Worm (Caenorhabditis elegans) whole organism, L4 larva: Measurements from ENCODE around the gene C54D10.13.

Experiments used
- Y105C5A.15 ChIP-seq: fragments of 200-800 bp; sonication (Bioruptor generic); IDR thresholded peaks from 2 replicates; pipeline ENCODE4 v1.3.6; 2022; ENCODE audit warnings: missing genetic modification characterization, missing compliant biosample characterization
- ZK337.2 ChIP-seq: fragments of 200-800 bp; sonication (Bioruptor generic); IDR thresholded peaks from 2 replicates; pipeline ENCODE4 v1.3.6; 2022; ENCODE audit warnings: missing genetic modification reagents, missing genetic modification characterization, missing compliant biosample characterization
- ZK546.5 ChIP-seq, 2 experiments: sonication (generic microtip); optimal IDR thresholded peaks; 2 replicates each; lab custom pipeline; 2017; ENCODE audit warnings: missing biosample characterization in 2 of 2, missing genetic modification characterization in 2 of 2
- ceh-28 ChIP-seq: fragments of 150-350 bp; optimal IDR thresholded peaks from 2 replicates; lab custom pipeline; 2014; ENCODE audit warnings: missing biosample characterization, missing genetic modification reagents, missing genetic modification characterization
- ceh-32 ChIP-seq: sonication (generic microtip); optimal IDR thresholded peaks from 2 replicates; lab custom pipeline; 2016; ENCODE audit warnings: mild to moderate bottlenecking, missing genetic modification characterization, missing compliant biosample characterization; ENCODE audit not compliant: poor library complexity
- ceh-44 ChIP-seq: fragments of 200-800 bp; sonication (Bioruptor generic); IDR thresholded peaks from 2 replicates; pipeline ENCODE4 v1.3.6; 2022; ENCODE audit warnings: missing genetic modification reagents, missing genetic modification characterization, missing compliant biosample characterization
- cey-2 ChIP-seq: sonication (generic microtip); optimal IDR thresholded peaks from 3 replicates; lab custom pipeline; 2017; ENCODE audit warnings: missing genetic modification characterization, mild to moderate bottlenecking, missing compliant biosample characterization, antibody characterized with exemption, borderline replicate concordance; ENCODE audit not compliant: insufficient read depth
- daf-16 ChIP-seq, 3 experiments: sonication (generic microtip); optimal IDR thresholded peaks; 2 replicates each; lab custom pipeline; 2016 to 2017; ENCODE audit warnings: missing genetic modification characterization in 3 of 3, missing genetic modification reagents in 3 of 3, mild to moderate bottlenecking in 2 of 3, missing compliant biosample characterization in 2 of 3, missing biosample characterization in 1 of 3, moderate library complexity in 1 of 3
- daf-19 ChIP-seq: fragments of 200-800 bp; sonication (Bioruptor generic); conservative IDR thresholded peaks from 2 replicates; pipeline ENCODE4 v1.3.6; 2022; ENCODE audit warnings: missing genetic modification characterization, missing compliant biosample characterization
- daf-8 ChIP-seq: fragments of 200-800 bp; sonication (Bioruptor generic); IDR thresholded peaks from 2 replicates; pipeline ENCODE4 v1.3.6; 2022; ENCODE audit warnings: missing genetic modification characterization, missing compliant biosample characterization
- dmd-6 ChIP-seq: fragments of 200-800 bp; sonication (Bioruptor generic); IDR thresholded peaks from 2 replicates; pipeline ENCODE4 v1.3.6; 2022; ENCODE audit warnings: missing genetic modification reagents, missing genetic modification characterization, missing compliant biosample characterization
- dmd-8 ChIP-seq: fragments of 200-800 bp; sonication (Bioruptor generic); IDR thresholded peaks from 2 replicates; pipeline ENCODE4 v1.3.6; 2022; ENCODE audit warnings: missing genetic modification characterization, missing compliant biosample characterization
- dmd-9 ChIP-seq: fragments of 200-800 bp; sonication (Bioruptor generic); IDR thresholded peaks from 2 replicates; pipeline ENCODE4 v1.3.6; 2022; ENCODE audit warnings: missing genetic modification reagents, missing genetic modification characterization, missing compliant biosample characterization
- fos-1 ChIP-seq: fragments of 150-350 bp; optimal IDR thresholded peaks from 2 replicates; lab custom pipeline; 2014; ENCODE audit warnings: missing biosample characterization, missing genetic modification characterization
- gei-8 ChIP-seq: fragments of 200-800 bp; sonication (Bioruptor generic); optimal IDR thresholded peaks from 2 replicates; lab custom pipeline; 2018; ENCODE audit warnings: mild to moderate bottlenecking, missing genetic modification characterization, missing compliant biosample characterization
- hlh-11 ChIP-seq: fragments of 200-800 bp; sonication (Bioruptor generic); optimal IDR thresholded peaks from 2 replicates; lab custom pipeline; 2018; ENCODE audit warnings: mild to moderate bottlenecking, missing genetic modification characterization, missing compliant biosample characterization
- hmg-1.1 ChIP-seq: fragments of 200-800 bp; sonication (Bioruptor generic); IDR thresholded peaks from 2 replicates; pipeline ENCODE4 v1.3.6; 2022; ENCODE audit warnings: missing genetic modification reagents, missing genetic modification characterization, missing compliant biosample characterization
- lin-29 ChIP-seq: fragments of 200-800 bp; sonication (Bioruptor generic); IDR thresholded peaks from 2 replicates; pipeline ENCODE4 v1.3.6; 2022; ENCODE audit warnings: missing genetic modification reagents, missing genetic modification characterization, missing compliant biosample characterization
- lsy-2 ChIP-seq, 2 experiments: fragments of 150-350 bp in 1 of 2; sonication (generic microtip) in 1 of 2; optimal IDR thresholded peaks; 2 replicates each; lab custom pipeline; 2014 to 2017; ENCODE audit warnings: missing biosample characterization in 2 of 2, missing genetic modification characterization in 2 of 2
- mdl-1 ChIP-seq, 2 experiments: fragments of 150-350 bp in 1 of 2; sonication (generic microtip) in 1 of 2; optimal IDR thresholded peaks; 2 replicates each; lab custom pipeline; 2014 to 2017; ENCODE audit warnings: missing biosample characterization in 2 of 2, missing genetic modification characterization in 2 of 2
- mep-1 ChIP-seq: fragments of 150-350 bp; sonication (generic microtip); optimal IDR thresholded peaks from 3 replicates; lab custom pipeline; 2014; ENCODE audit warnings: missing biosample characterization, missing genetic modification characterization
- mxl-2 ChIP-seq: fragments of 200-800 bp; sonication (Bioruptor generic); conservative IDR thresholded peaks from 2 replicates; pipeline ENCODE4 v1.3.6; 2022; ENCODE audit warnings: missing genetic modification reagents, missing genetic modification characterization, missing compliant biosample characterization
- mxl-3 ChIP-seq: fragments of 200-800 bp; sonication (Bioruptor generic); optimal IDR thresholded peaks from 2 replicates; lab custom pipeline; 2018; ENCODE audit warnings: mild to moderate bottlenecking, missing genetic modification characterization, missing compliant biosample characterization
- nhr-102 ChIP-seq: sonication (generic microtip); optimal IDR thresholded peaks from 2 replicates; lab custom pipeline; 2016; ENCODE audit warnings: mild to moderate bottlenecking, missing genetic modification characterization, moderate library complexity, missing compliant biosample characterization
- nhr-25 ChIP-seq: sonication (generic microtip); optimal IDR thresholded peaks from 2 replicates; lab custom pipeline; 2017; ENCODE audit warnings: missing genetic modification characterization, mild to moderate bottlenecking, missing compliant biosample characterization, antibody characterized with exemption, moderate library complexity, borderline replicate concordance; ENCODE audit not compliant: insufficient read depth
- nhr-6 ChIP-seq: fragments of 150-350 bp; optimal IDR thresholded peaks from 2 replicates; lab custom pipeline; 2014; ENCODE audit warnings: missing biosample characterization, missing genetic modification characterization
- pha-4 ChIP-seq, 2 experiments: fragments of 150-350 bp in 1 of 2; fragments of 200-800 bp in 1 of 2; sonication (Bioruptor generic) in 1 of 2; IDR thresholded peaks in 1 of 2; optimal IDR thresholded peaks in 1 of 2; 2 replicates each; pipeline versions ENCODE4 v1.3.6 to Lab custom; 2014 to 2022; ENCODE audit warnings: missing genetic modification characterization in 2 of 2, missing genetic modification reagents in 2 of 2, missing biosample characterization in 1 of 2, missing compliant biosample characterization in 1 of 2
- php-3 ChIP-seq: fragments of 200-800 bp; sonication (Bioruptor generic); IDR thresholded peaks from 2 replicates; pipeline ENCODE4 v1.3.6; 2022; ENCODE audit warnings: missing genetic modification reagents, missing genetic modification characterization, missing compliant biosample characterization
- rbr-2 ChIP-seq: sonication (generic microtip); optimal IDR thresholded peaks from 2 replicates; lab custom pipeline; 2016; ENCODE audit warnings: missing genotype, missing genetic modification characterization, missing compliant biosample characterization
- saeg-2 ChIP-seq: fragments of 200-800 bp; sonication (Bioruptor generic); IDR thresholded peaks from 2 replicates; pipeline ENCODE4 v1.3.6; 2022; ENCODE audit warnings: missing genetic modification reagents, missing genetic modification characterization, missing compliant biosample characterization
- skn-1 ChIP-seq: fragments of 150-350 bp; optimal IDR thresholded peaks from 2 replicates; lab custom pipeline; 2014; ENCODE audit warnings: missing biosample characterization, missing genetic modification characterization
- snpc-4 ChIP-seq: fragments of 150-350 bp; optimal IDR thresholded peaks from 2 replicates; lab custom pipeline; 2014; ENCODE audit warnings: missing biosample characterization, missing genetic modification characterization
- spr-1 ChIP-seq: sonication (generic microtip); optimal IDR thresholded peaks from 2 replicates; lab custom pipeline; 2016; ENCODE audit warnings: mild to moderate bottlenecking, missing genetic modification characterization, missing compliant biosample characterization
- spr-3 ChIP-seq: fragments of 200-800 bp; sonication (Bioruptor generic); optimal IDR thresholded peaks from 2 replicates; lab custom pipeline; 2018; ENCODE audit warnings: mild to moderate bottlenecking, missing genetic modification characterization, missing compliant biosample characterization
- tag-97 ChIP-seq: fragments of 200-800 bp; sonication (Bioruptor generic); IDR thresholded peaks from 2 replicates; pipeline ENCODE4 v1.3.6; 2022; ENCODE audit warnings: missing genetic modification characterization, missing compliant biosample characterization
- unc-130 ChIP-seq: sonication (generic microtip); optimal IDR thresholded peaks from 2 replicates; lab custom pipeline; 2016; ENCODE audit warnings: missing genetic modification reagents, missing genetic modification characterization, missing compliant biosample characterization
- unc-62 ChIP-seq, 3 experiments: fragments of 150-350 bp in 1 of 3; sonication (generic microtip); optimal IDR thresholded peaks in 2 of 3; peaks in 1 of 3; 1 replicate in 1 of 3; 2 replicates in 2 of 3; lab custom pipeline; 2014 to 2017; ENCODE audit warnings: missing biosample characterization in 3 of 3, missing genetic modification characterization in 3 of 3, missing genetic modification reagents in 3 of 3, missing genotype in 1 of 3
- zip-11 ChIP-seq: fragments of 200-800 bp; sonication (Bioruptor generic); IDR thresholded peaks from 2 replicates; pipeline ENCODE4 v1.3.6; 2022; ENCODE audit warnings: missing genetic modification characterization, missing compliant biosample characterization
- zip-2 ChIP-seq: fragments of 150-350 bp; optimal IDR thresholded peaks from 2 replicates; lab custom pipeline; 2014; ENCODE audit warnings: missing biosample characterization, missing genetic modification characterization

Gene C54D10.13

DNA sequence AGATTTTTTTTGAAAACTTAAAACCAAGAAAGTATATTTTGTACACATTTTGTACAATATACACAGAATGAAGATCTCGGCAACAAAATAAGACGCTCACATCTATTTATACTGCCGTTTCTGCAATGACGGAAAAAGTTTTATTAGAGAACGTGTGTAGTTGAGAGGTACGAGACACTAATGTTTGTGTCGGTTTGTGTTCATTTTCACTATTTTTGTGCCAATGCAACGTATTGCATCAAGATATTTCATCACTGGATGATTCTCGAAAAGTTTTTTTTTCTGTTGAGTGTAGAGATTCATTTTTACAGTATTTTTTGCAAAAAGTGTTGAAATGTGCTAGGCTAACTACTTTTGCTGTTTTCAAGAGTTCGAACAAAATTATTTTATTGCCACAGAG, 23.1 kb downstream of the C54D10.13 start (continued):
- TF ChIP-seq nhr-25 (tag; lab: Kevin White, UChicago) (no peak), ceh-28 (tag; lab: Kevin White, UChicago) (no peak), snpc-4 (tag; lab: Kevin White, UChicago) (no peak), ZK337.2 (GFP tag; lab: Robert Waterston, UW) (no peak), hlh-11 (tag; lab: Kevin White, UChicago) (peak; percentile 33), rbr-2 (no peak), cey-2 (no peak), zip-11 (GFP tag; lab: Robert Waterston, UW) (no peak), ZK546.5 (tag; optimal IDR thresholded peaks at IDR 0.05; lab: Kevin White, UChicago) (no peak), mxl-3 (GFP tag; lab: Kevin White, UChicago) (no peak), skn-1 (tag; lab: Kevin White, UChicago) (no peak), hmg-1.1 (GFP tag; lab: Robert Waterston, UW) (no peak), spr-3 (GFP tag; lab: Kevin White, UChicago) (no peak), dmd-6 (no peak), Y105C5A.15 (GFP tag; lab: Robert Waterston, UW) (no peak), unc-130 (no peak), daf-8 (GFP tag; lab: Robert Waterston, UW) (no peak), ceh-32 (tag; lab: Kevin White, UChicago) (no peak), daf-19 (GFP tag; lab: Robert Waterston, UW) (no peak), lin-29 (GFP tag; lab: Robert Waterston, UW) (no peak), unc-62 (GFP tag; optimal IDR thresholded peaks at IDR 0.05 in 1 of 2; lab: Kevin White, UChicago) (no peak), unc-62 (tag; optimal IDR thresholded peaks at IDR 0.05; lab: Kevin White, UChicago) (no peak), spr-1 (tag; lab: Kevin White, UChicago) (no peak), mep-1 (tag; lab: Kevin White, UChicago) (peak; percentile 51), mxl-2 (no peak), php-3 (no peak), gei-8 (GFP tag; lab: Kevin White, UChicago) (no peak), daf-16 (GFP tag; optimal IDR thresholded peaks at IDR 0.05; lab: Kevin White, UChicago) (peak in 1 of 2 experiments; percentile 21), daf-16 (tag; optimal IDR thresholded peaks at IDR 0.05; lab: Kevin White, UChicago) (peak; percentile 11), dmd-8 (no peak), nhr-6 (tag; lab: Kevin White, UChicago) (peak; percentile 26), nhr-102 (tag; lab: Kevin White, UChicago) (no peak), fos-1 (no peak), zip-2 (tag; lab: Kevin White, UChicago) (no peak), pha-4 (GFP tag; IDR thresholded peaks at IDR 0.05; lab: Robert Waterston, UW) (no peak), pha-4 (tag; optimal IDR thresholded peaks at IDR 0.05; lab: Kevin White, UChicago) (no peak), mdl-1 (tag; optimal IDR thresholded peaks at IDR 0.05; lab: Kevin White, UChicago) (no peak), saeg-2 (GFP tag; lab: Robert Waterston, UW) (no peak), dmd-9 (GFP tag; lab: Robert Waterston, UW) (no peak)
- TF ChIP-seq, all 104 proteins: peak for 8

DNA sequence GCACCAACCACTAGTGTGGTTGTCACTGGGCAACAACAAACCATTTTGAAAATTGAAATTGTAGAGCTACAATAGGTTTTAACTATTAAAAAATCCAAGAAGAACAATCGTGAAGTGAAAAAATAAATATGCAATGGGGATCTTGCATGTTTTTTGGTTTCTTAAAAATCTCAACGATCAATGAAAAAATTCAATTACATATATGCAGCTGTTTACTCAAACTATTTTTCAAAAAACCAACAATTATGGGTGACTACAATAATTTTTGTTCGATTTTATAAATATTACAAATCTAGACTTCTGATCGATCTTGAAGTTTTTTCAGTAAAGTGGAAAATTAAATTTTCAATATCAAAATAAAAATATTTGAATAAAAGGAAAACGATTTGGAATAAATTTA, 23.6 kb downstream of the C54D10.13 start, which contains the start of gene cdr-4:
Gene cdr-4, minus strand, starts transcription at position 101 of the 400 bp plus-strand sequence.
- TF ChIP-seq lsy-2 (tag; optimal IDR thresholded peaks at IDR 0.05; lab: Kevin White, UChicago), result no peak
- TF ChIP-seq ceh-44 (GFP tag; lab: Robert Waterston, UW), result no peak
- no peak for TF ChIP-seq spr-1 (tag; lab: Kevin White, UChicago)
- TF ChIP-seq daf-8 (GFP tag; lab: Robert Waterston, UW), result no peak
- no peak for TF ChIP-seq tag-97
- no peak for TF ChIP-seq daf-19 (GFP tag; lab: Robert Waterston, UW)
- no peak for TF ChIP-seq mep-1 (tag; lab: Kevin White, UChicago)
- no peak for TF ChIP-seq nhr-6 (tag; lab: Kevin White, UChicago)
- TF ChIP-seq, all 104 proteins: peak for 0
